Fruit fly (Drosophila melanogaster) whole organism, embryonic: ENCODE data around the gene Art4.

ENCODE experiments used
- Bdp1 ChIP-seq: fragments of 200-800 bp; sonication (Bioruptor generic); optimal IDR thresholded peaks from 3 replicates; lab custom pipeline; 2016; ENCODE audit warnings: missing biosample characterization, missing genetic modification characterization
- CG12942 ChIP-seq: fragments of 200-800 bp; sonication (Bioruptor generic); optimal IDR thresholded peaks from 3 replicates; lab custom pipeline; 2016; ENCODE audit warnings: missing biosample characterization, missing genetic modification characterization
- CG15073 ChIP-seq: fragments of 200-800 bp; sonication (Bioruptor generic); optimal IDR thresholded peaks from 2 replicates; lab custom pipeline; 2016; ENCODE audit warnings: missing biosample characterization, missing genetic modification characterization
- CG15479 ChIP-seq: fragments of 200-800 bp; sonication (Bioruptor generic); optimal IDR thresholded peaks from 3 replicates; lab custom pipeline; 2019; ENCODE audit warnings: missing biosample characterization, mild to moderate bottlenecking, missing genetic modification characterization, moderate library complexity
- CG1603 ChIP-seq: fragments of 200-800 bp; sonication (Bioruptor generic); optimal IDR thresholded peaks from 2 replicates; lab custom pipeline; 2019; ENCODE audit warnings: missing biosample characterization, mild to moderate bottlenecking, missing genetic modification characterization, moderate library complexity
- CG18476 ChIP-seq: fragments of 200-800 bp; sonication (Bioruptor generic); optimal IDR thresholded peaks from 2 replicates; lab custom pipeline; 2016; ENCODE audit warnings: missing biosample characterization, mild to moderate bottlenecking, missing genetic modification characterization
- CG30403 ChIP-seq: fragments of 200-800 bp; sonication (Bioruptor generic); optimal IDR thresholded peaks from 3 replicates; lab custom pipeline; 2016; ENCODE audit warnings: missing biosample characterization, missing genetic modification characterization
- CG32532 ChIP-seq: fragments of 200-800 bp; sonication (Bioruptor generic); IDR thresholded peaks from 2 replicates; pipeline ENCODE4 v1.3.6; 2022; ENCODE audit warnings: missing biosample characterization, missing genetic modification characterization
- CG33557 ChIP-seq: fragments of 200-800 bp; sonication (Bioruptor generic); optimal IDR thresholded peaks from 2 replicates; lab custom pipeline; 2019; ENCODE audit warnings: missing biosample characterization, mild to moderate bottlenecking, missing genetic modification characterization, moderate library complexity
- CG3407 ChIP-seq: fragments of 200-800 bp; sonication (Bioruptor generic); optimal IDR thresholded peaks from 2 replicates; lab custom pipeline; 2018; ENCODE audit warnings: missing biosample characterization, mild to moderate bottlenecking, missing genetic modification characterization
- CG4404 ChIP-seq: fragments of 200-800 bp; sonication (Bioruptor generic); IDR thresholded peaks from 2 replicates; pipeline ENCODE4 v1.3.6; 2022; ENCODE audit warnings: missing biosample characterization, missing genetic modification characterization
- CG5245 ChIP-seq: fragments of 200-800 bp; sonication (Bioruptor generic); optimal IDR thresholded peaks from 3 replicates; lab custom pipeline; 2016; ENCODE audit warnings: missing biosample characterization, missing genetic modification characterization
- CG6689 ChIP-seq: fragments of 200-800 bp; sonication (Bioruptor generic); IDR thresholded peaks from 2 replicates; pipeline ENCODE4 v1.3.6; 2022; ENCODE audit warnings: missing biosample characterization, missing genetic modification characterization
- CG7271 ChIP-seq: fragments of 200-800 bp; sonication (Bioruptor generic); optimal IDR thresholded peaks from 2 replicates; lab custom pipeline; 2018; ENCODE audit warnings: missing biosample characterization, mild to moderate bottlenecking, missing genetic modification characterization, moderate library complexity
- CG9727 ChIP-seq: fragments of 200-800 bp; sonication (Bioruptor generic); optimal IDR thresholded peaks from 3 replicates; lab custom pipeline; 2017; ENCODE audit warnings: missing biosample characterization, mild to moderate bottlenecking, missing genetic modification characterization
- Doc2 ChIP-seq: fragments of 200-800 bp; sonication (Bioruptor generic); IDR thresholded peaks from 2 replicates; pipeline ENCODE4 v1.3.6; 2022; ENCODE audit warnings: missing biosample characterization, missing genetic modification characterization
- E2f1 ChIP-seq: fragments of 200-800 bp; sonication (Bioruptor generic); IDR thresholded peaks from 2 replicates; pipeline ENCODE4 v1.3.6; 2022; ENCODE audit warnings: missing biosample characterization, missing genetic modification characterization
- GATAe ChIP-seq: fragments of 200-800 bp; sonication (Bioruptor generic); conservative IDR thresholded peaks from 2 replicates; pipeline ENCODE4 v1.3.6; 2022; ENCODE audit warnings: missing biosample characterization, missing genetic modification characterization
- Hr3 ChIP-seq: fragments of 200-800 bp; sonication (Bioruptor generic); optimal IDR thresholded peaks from 3 replicates; lab custom pipeline; 2016; ENCODE audit warnings: missing biosample characterization, missing genetic modification characterization
- NC2β ChIP-seq: fragments of 200-800 bp; sonication (Bioruptor generic); optimal IDR thresholded peaks from 2 replicates; lab custom pipeline; 2016; ENCODE audit warnings: missing biosample characterization, missing genetic modification characterization
- NFAT ChIP-seq: fragments of 200-800 bp; sonication (Bioruptor generic); IDR thresholded peaks from 2 replicates; pipeline ENCODE4 v1.3.6; 2022; ENCODE audit warnings: missing biosample characterization, missing genetic modification characterization
- Nf-YC ChIP-seq: fragments of 200-800 bp; optimal IDR thresholded peaks from 3 replicates; lab custom pipeline; 2019; ENCODE audit warnings: missing biosample characterization, mild to moderate bottlenecking, missing genetic modification characterization, moderate library complexity
- Xbp1 ChIP-seq: fragments of 200-800 bp; sonication (Bioruptor generic); optimal IDR thresholded peaks from 3 replicates; lab custom pipeline; 2016; ENCODE audit warnings: missing biosample characterization, mild to moderate bottlenecking, missing genetic modification characterization
- Xrp1 ChIP-seq: fragments of 200-800 bp; sonication (Bioruptor generic); IDR thresholded peaks from 2 replicates; pipeline ENCODE4 v1.3.6; 2022; ENCODE audit warnings: missing biosample characterization, missing genetic modification characterization
- bcd ChIP-seq: fragments of 200-800 bp; sonication (Bioruptor generic); optimal IDR thresholded peaks from 2 replicates; lab custom pipeline; 2017; ENCODE audit warnings: missing biosample characterization, mild to moderate bottlenecking, missing genetic modification characterization
- dimm ChIP-seq: fragments of 200-800 bp; sonication (Bioruptor generic); IDR thresholded peaks from 2 replicates; pipeline ENCODE4 v1.3.6; 2022; ENCODE audit warnings: missing biosample characterization, missing genetic modification characterization
- eve ChIP-seq, 2 experiments: fragments of >200 bp; optimal IDR thresholded peaks; 2 replicates each; lab custom pipeline; 2017; ENCODE audit warnings: missing biosample characterization in 2 of 2, missing genetic modification characterization in 2 of 2
- gem ChIP-seq: fragments of 200-800 bp; sonication (Bioruptor generic); optimal IDR thresholded peaks from 2 replicates; lab custom pipeline; 2019; ENCODE audit warnings: missing biosample characterization, mild to moderate bottlenecking, missing genetic modification characterization, moderate library complexity
- ham ChIP-seq: fragments of 200-800 bp; sonication (Bioruptor generic); IDR thresholded peaks from 2 replicates; pipeline ENCODE4 v1.3.6; 2022; ENCODE audit warnings: missing biosample characterization, missing genetic modification characterization
- hkb ChIP-seq, 2 experiments: fragments of 200-800 bp in 1 of 2; fragments of >200 bp in 1 of 2; sonication (Bioruptor generic) in 1 of 2; IDR thresholded peaks in 1 of 2; optimal IDR thresholded peaks in 1 of 2; 2 replicates each; pipeline versions ENCODE4 v1.3.6 to Lab custom; 2017 to 2022; ENCODE audit warnings: missing biosample characterization in 1 of 2, missing genetic modification characterization in 1 of 2
- lbe ChIP-seq: fragments of 200-800 bp; sonication (Bioruptor generic); optimal IDR thresholded peaks from 2 replicates; lab custom pipeline; 2016; ENCODE audit warnings: missing biosample characterization, mild to moderate bottlenecking, missing genetic modification characterization
- lmd ChIP-seq: fragments of 200-800 bp; sonication (Bioruptor generic); IDR thresholded peaks from 2 replicates; pipeline ENCODE4 v1.3.6; 2022; ENCODE audit warnings: missing biosample characterization, missing genetic modification characterization
- pan ChIP-seq, 4 experiments: fragments of >200 bp in 3 of 4; fragments of 200-800 bp in 1 of 4; sonication (Bioruptor generic) in 1 of 4; optimal IDR thresholded peaks in 3 of 4; IDR thresholded peaks in 1 of 4; 2 replicates each; pipeline versions ENCODE4 v1.3.6 to Lab custom; 2017 to 2022; ENCODE audit warnings: missing biosample characterization in 2 of 4, missing genetic modification characterization in 2 of 4, mixed read lengths in 1 of 4
- prd ChIP-seq, 3 experiments: fragments of >200 bp in 2 of 3; fragments of 200-800 bp in 1 of 3; sonication (Bioruptor generic) in 1 of 3; optimal IDR thresholded peaks in 2 of 3; IDR thresholded peaks in 1 of 3; 2 replicates in 2 of 3; 3 replicates in 1 of 3; pipeline versions ENCODE4 v1.3.6 to Lab custom; 2017 to 2022; ENCODE audit warnings: missing biosample characterization in 1 of 3, missing genetic modification characterization in 1 of 3
- sens ChIP-seq: fragments of 200-800 bp; sonication (Bioruptor generic); peaks from one replicate; lab custom pipeline; 2016; ENCODE audit warnings: missing biosample characterization, missing genetic modification characterization
- sima ChIP-seq: fragments of 200-800 bp; sonication (Bioruptor generic); optimal IDR thresholded peaks from 2 replicates; lab custom pipeline; 2016; ENCODE audit warnings: missing biosample characterization, missing genetic modification characterization
- sisA ChIP-seq: fragments of 200-800 bp; sonication (Bioruptor generic); IDR thresholded peaks from 2 replicates; pipeline ENCODE4 v1.3.6; 2022; ENCODE audit warnings: missing biosample characterization, missing genetic modification characterization
- ssp ChIP-seq: fragments of 200-800 bp; sonication (Bioruptor generic); IDR thresholded peaks from 2 replicates; pipeline ENCODE4 v1.3.6; 2022; ENCODE audit warnings: missing biosample characterization, missing genetic modification characterization
- stwl ChIP-seq: fragments of 200-800 bp; sonication (Bioruptor generic); optimal IDR thresholded peaks from 3 replicates; lab custom pipeline; 2018; ENCODE audit warnings: missing biosample characterization, mild to moderate bottlenecking, missing genetic modification characterization, moderate library complexity
- vfl ChIP-seq: fragments of 200-800 bp; sonication (Bioruptor generic); optimal IDR thresholded peaks from 2 replicates; lab custom pipeline; 2016; ENCODE audit warnings: missing biosample characterization, missing genetic modification characterization
- zfh1 ChIP-seq: fragments of 200-800 bp; sonication (Bioruptor generic); IDR thresholded peaks from 3 replicates; pipeline ENCODE4 v1.3.6; 2022; ENCODE audit warnings: missing biosample characterization, missing genetic modification characterization

The Art4 gene

dm6 chr3R:9934863-9935262, 51.0 kb downstream of the Art4 start (continued):
- TF ChIP-seq eve (GFP tag; optimal IDR thresholded peaks at IDR 0.05; lab: Kevin White, UChicago) (peak in 1 of 2 experiments; percentile 56), E2f1 (GFP tag; lab: Robert Waterston, UW) (peak; percentile 41), CG3407 (GFP tag; lab: Kevin White, UChicago) (no peak), lbe (GFP tag; lab: Kevin White, UChicago) (peak; percentile 38), vfl (GFP tag; lab: Kevin White, UChicago) (no peak), Bdp1 (no peak), hkb (optimal IDR thresholded peaks at IDR 0.05; lab: Kevin White, UChicago) (no peak), hkb (GFP tag; IDR thresholded peaks at IDR 0.05; lab: Robert Waterston, UW) (peak; percentile 67; the same call in 1 of the 2 replicates), CG6689 (0 out of 2 replicates have a peak, but pooled peaks have one; percentile 14), CG15073 (no peak), CG15479 (GFP tag; lab: Kevin White, UChicago) (no peak), pan (optimal IDR thresholded peaks at IDR 0.05; lab: Kevin White, UChicago) (no peak), pan (GFP tag; optimal IDR thresholded peaks at IDR 0.05 in 1 of 2, IDR thresholded peaks at IDR 0.05 in 1 of 2) (peak in 1 of 2 experiments; percentile 41), CG33557 (GFP tag; lab: Kevin White, UChicago) (no peak), dimm (GFP tag; lab: Robert Waterston, UW) (0 out of 2 replicates have a peak, but pooled peaks have one; percentile 7), ham (no peak), lmd (GFP tag; lab: Robert Waterston, UW) (peak; percentile 46), sima (GFP tag; lab: Kevin White, UChicago) (no peak), CG18476 (GFP tag; lab: Kevin White, UChicago) (no peak), NC2β (GFP tag; lab: Kevin White, UChicago) (no peak), CG1603 (tag; lab: Kevin White, UChicago) (peak; percentile 45), Nf-YC (no peak), CG5245 (GFP tag; lab: Kevin White, UChicago) (peak; percentile 20), sisA (GFP tag; lab: Robert Waterston, UW) (0 out of 2 replicates have a peak, but pooled peaks have one; percentile 23), CG7271 (tag; lab: Kevin White, UChicago) (no peak), CG30403 (GFP tag; lab: Kevin White, UChicago) (peak; percentile 13), CG9727 (GFP tag; lab: Kevin White, UChicago) (peak; percentile 3), sens (GFP tag; lab: Kevin White, UChicago) (peak; percentile 86), gem (peak; percentile 59), Hr3 (GFP tag; lab: Kevin White, UChicago) (no peak), bcd (peak; percentile 3), CG12942 (peak; percentile 2), NFAT (GFP tag; lab: Robert Waterston, UW) (no peak), CG4404 (GFP tag; lab: Robert Waterston, UW) (peak; percentile 25; the same call in 1 of the 2 replicates), Xrp1 (GFP tag; lab: Robert Waterston, UW) (peak; percentile 34; the same call in 1 of the 2 replicates), Doc2 (GFP tag; lab: Robert Waterston, UW) (no peak), stwl (no peak), CG32532 (GFP tag; lab: Robert Waterston, UW) (peak; percentile 53; the same call in 1 of the 2 replicates), zfh1 (peak; percentile 30; the same call in 1 of the 3 replicates), GATAe (GFP tag; lab: Robert Waterston, UW) (no peak), prd (optimal IDR thresholded peaks at IDR 0.05; lab: Kevin White, UChicago) (no peak), prd (GFP tag; IDR thresholded peaks at IDR 0.05; lab: Robert Waterston, UW) (peak; percentile 70), Xbp1 (GFP tag; lab: Kevin White, UChicago) (peak; percentile 10), ssp (0 out of 2 replicates have a peak, but pooled peaks have one; percentile 22)
